Worm (Caenorhabditis elegans) whole organism, young adult: Measurements from ENCODE around the gene sng-1.

Source experiments
- B0035.1 ChIP-seq: sonication (generic microtip); optimal IDR thresholded peaks from 2 replicates; lab custom pipeline; 2016; ENCODE audit warnings: missing genetic modification characterization, mild to moderate bottlenecking, missing compliant biosample characterization, missing genotype, missing genetic modification reagents
- B0261.1 ChIP-seq: sonication (generic microtip); optimal IDR thresholded peaks from 2 replicates; lab custom pipeline; 2016; ENCODE audit warnings: mild to moderate bottlenecking, missing genetic modification characterization, moderate library complexity, missing compliant biosample characterization
- C06A6.2 ChIP-seq: fragments of 200-800 bp; sonication (Bioruptor generic); conservative IDR thresholded peaks from 2 replicates; pipeline ENCODE4 v1.3.6; 2022; ENCODE audit warnings: missing genetic modification characterization, missing compliant biosample characterization
- C17E4.6 ChIP-seq: fragments of 200-800 bp; sonication (Bioruptor generic); IDR thresholded peaks from 2 replicates; pipeline ENCODE4 v1.3.6; 2022; ENCODE audit warnings: missing genetic modification reagents, missing genetic modification characterization, missing compliant biosample characterization
- F10E7.11 ChIP-seq: sonication (generic microtip); optimal IDR thresholded peaks from 2 replicates; lab custom pipeline; 2017; ENCODE audit warnings: mild to moderate bottlenecking, missing genetic modification characterization, moderate library complexity, missing compliant biosample characterization
- F22D6.2 ChIP-seq: sonication (generic microtip); optimal IDR thresholded peaks from 2 replicates; lab custom pipeline; 2016; ENCODE audit warnings: mild to moderate bottlenecking, missing genetic modification characterization, missing compliant biosample characterization
- F33H1.4 ChIP-seq: fragments of 200-800 bp; sonication (Bioruptor generic); IDR thresholded peaks from 2 replicates; pipeline ENCODE4 v1.3.6; 2022; ENCODE audit warnings: missing genetic modification reagents, missing genetic modification characterization, missing compliant biosample characterization
- F37B4.10 ChIP-seq: fragments of 200-800 bp; sonication (Bioruptor generic); IDR thresholded peaks from 2 replicates; pipeline ENCODE4 v1.3.6; 2022; ENCODE audit warnings: missing genetic modification characterization, missing compliant biosample characterization
- F39B2.1 ChIP-seq: fragments of 200-800 bp; sonication (Bioruptor generic); IDR thresholded peaks from 2 replicates; pipeline ENCODE4 v1.3.6; 2022; ENCODE audit warnings: missing genetic modification reagents, missing genetic modification characterization, missing compliant biosample characterization
- F55B11.4 ChIP-seq: sonication (generic microtip); optimal IDR thresholded peaks from 2 replicates; lab custom pipeline; 2016; ENCODE audit warnings: missing compliant biosample characterization, missing genetic modification characterization, borderline replicate concordance; ENCODE audit not compliant: insufficient read depth
- F57C9.4 ChIP-seq: sonication (generic microtip); optimal IDR thresholded peaks from 2 replicates; lab custom pipeline; 2017; ENCODE audit warnings: mild to moderate bottlenecking, missing genetic modification characterization, missing compliant biosample characterization
- K11D2.4 ChIP-seq: fragments of 200-800 bp; sonication (Bioruptor generic); IDR thresholded peaks from 2 replicates; pipeline ENCODE4 v1.3.6; 2022; ENCODE audit warnings: missing genetic modification reagents, missing genetic modification characterization, missing compliant biosample characterization
- T07F8.4 ChIP-seq: sonication (generic microtip); optimal IDR thresholded peaks from 2 replicates; lab custom pipeline; 2016; ENCODE audit warnings: mild to moderate bottlenecking, missing genetic modification characterization, moderate library complexity, missing compliant biosample characterization
- Y95B8A.8 ChIP-seq: fragments of 200-800 bp; sonication (Bioruptor generic); IDR thresholded peaks from 2 replicates; pipeline ENCODE4 v1.3.6; 2022; ENCODE audit warnings: missing genetic modification reagents, missing genetic modification characterization, missing compliant biosample characterization
- ZK185.1 ChIP-seq: sonication (generic microtip); optimal IDR thresholded peaks from 2 replicates; lab custom pipeline; 2016; ENCODE audit warnings: mild to moderate bottlenecking, missing genetic modification characterization, missing compliant biosample characterization; ENCODE audit not compliant: poor library complexity, severe bottlenecking
- aptf-2 ChIP-seq: fragments of 200-800 bp; sonication (Bioruptor generic); conservative IDR thresholded peaks from 2 replicates; pipeline ENCODE4 v1.3.6; 2022; ENCODE audit warnings: missing genetic modification reagents, missing genetic modification characterization, missing compliant biosample characterization
- atf-7 ChIP-seq: sonication (generic microtip); optimal IDR thresholded peaks from 2 replicates; lab custom pipeline; 2017; ENCODE audit warnings: mild to moderate bottlenecking, missing genetic modification characterization, missing compliant biosample characterization
- athp-1 ChIP-seq: sonication (generic microtip); optimal IDR thresholded peaks from 2 replicates; lab custom pipeline; 2017; ENCODE audit warnings: mild to moderate bottlenecking, missing genetic modification characterization, missing compliant biosample characterization
- ccch-3 ChIP-seq: fragments of 200-800 bp; sonication (Bioruptor generic); optimal IDR thresholded peaks from 2 replicates; lab custom pipeline; 2018; ENCODE audit warnings: mild to moderate bottlenecking, missing genetic modification characterization, missing compliant biosample characterization
- cebp-2 ChIP-seq: fragments of 200-800 bp; sonication (Bioruptor generic); IDR thresholded peaks from 2 replicates; pipeline ENCODE4 v1.3.6; 2022; ENCODE audit warnings: missing genetic modification characterization, missing compliant biosample characterization
- ceh-58 ChIP-seq: fragments of 200-800 bp; sonication (Bioruptor generic); IDR thresholded peaks from 2 replicates; pipeline ENCODE4 v1.3.6; 2022; ENCODE audit warnings: missing genetic modification characterization, missing compliant biosample characterization
- efl-1 ChIP-seq: fragments of 150-350 bp; optimal IDR thresholded peaks from 2 replicates; lab custom pipeline; 2014; ENCODE audit warnings: missing biosample characterization, missing genetic modification reagents, missing genetic modification characterization
- ekl-4 ChIP-seq: fragments of 200-800 bp; sonication (Bioruptor generic); IDR thresholded peaks from 2 replicates; pipeline ENCODE4 v1.3.6; 2022; ENCODE audit warnings: missing genetic modification reagents, missing genetic modification characterization, missing compliant biosample characterization
- ets-4 ChIP-seq: fragments of 200-800 bp; sonication (Bioruptor generic); optimal IDR thresholded peaks from 2 replicates; lab custom pipeline; 2018; ENCODE audit warnings: mild to moderate bottlenecking, missing genetic modification characterization, missing compliant biosample characterization
- fkh-3 ChIP-seq: sonication (generic microtip); optimal IDR thresholded peaks from 2 replicates; lab custom pipeline; 2016; ENCODE audit warnings: mild to moderate bottlenecking, missing genetic modification characterization, missing compliant biosample characterization
- gei-17 ChIP-seq: fragments of 200-800 bp; sonication (Bioruptor generic); optimal IDR thresholded peaks from 2 replicates; lab custom pipeline; 2018; ENCODE audit warnings: mild to moderate bottlenecking, missing genetic modification characterization, missing compliant biosample characterization
- hmg-1.2 ChIP-seq: fragments of 200-800 bp; sonication (Bioruptor generic); IDR thresholded peaks from 2 replicates; pipeline ENCODE4 v1.3.6; 2022; ENCODE audit warnings: missing genetic modification reagents, missing genetic modification characterization, missing compliant biosample characterization
- hsf-1 ChIP-seq: fragments of 200-800 bp; sonication (Bioruptor generic); IDR thresholded peaks from 2 replicates; pipeline ENCODE4 v1.3.6; 2022; ENCODE audit warnings: missing genetic modification reagents, missing genetic modification characterization, missing compliant biosample characterization
- lag-1 ChIP-seq: fragments of 200-800 bp; sonication (Bioruptor generic); IDR thresholded peaks from 2 replicates; pipeline ENCODE4 v1.3.6; 2022; ENCODE audit warnings: missing genetic modification reagents, missing genetic modification characterization, missing compliant biosample characterization
- lin-26 ChIP-seq: fragments of 200-800 bp; sonication (Bioruptor generic); IDR thresholded peaks from 2 replicates; pipeline ENCODE4 v1.3.6; 2022; ENCODE audit warnings: missing genetic modification reagents, missing genetic modification characterization, missing compliant biosample characterization
- lsl-1 ChIP-seq: fragments of 200-800 bp; sonication (Bioruptor generic); optimal IDR thresholded peaks from 2 replicates; lab custom pipeline; 2018; ENCODE audit warnings: mild to moderate bottlenecking, missing genetic modification characterization, moderate library complexity, missing compliant biosample characterization
- madf-10 ChIP-seq: sonication (generic microtip); optimal IDR thresholded peaks from 2 replicates; lab custom pipeline; 2016; ENCODE audit warnings: mild to moderate bottlenecking, missing genetic modification characterization, missing compliant biosample characterization
- madf-3 ChIP-seq: fragments of 200-800 bp; sonication (Bioruptor generic); IDR thresholded peaks from 2 replicates; pipeline ENCODE4 v1.3.6; 2022; ENCODE audit warnings: missing genetic modification reagents, missing genetic modification characterization, missing compliant biosample characterization
- madf-8 ChIP-seq: fragments of 200-800 bp; sonication (Bioruptor generic); conservative IDR thresholded peaks from 2 replicates; pipeline ENCODE4 v1.3.6; 2022; ENCODE audit warnings: missing genetic modification reagents, missing genetic modification characterization, missing compliant biosample characterization
- nfyb-1 ChIP-seq: fragments of 200-800 bp; sonication (Bioruptor generic); IDR thresholded peaks from 2 replicates; pipeline ENCODE4 v1.3.6; 2022; ENCODE audit warnings: missing genetic modification reagents, missing genetic modification characterization, missing compliant biosample characterization
- nhr-80 ChIP-seq: sonication (generic microtip); optimal IDR thresholded peaks from 2 replicates; lab custom pipeline; 2016; ENCODE audit warnings: missing genetic modification characterization, missing compliant biosample characterization
- nhr-90 ChIP-seq: sonication (generic microtip); optimal IDR thresholded peaks from 2 replicates; lab custom pipeline; 2016; ENCODE audit warnings: missing genotype, mild to moderate bottlenecking, missing genetic modification characterization, missing compliant biosample characterization
- pbrm-1 ChIP-seq: fragments of 200-800 bp; sonication (Bioruptor generic); IDR thresholded peaks from 2 replicates; pipeline ENCODE4 v1.3.6; 2022; ENCODE audit warnings: missing genetic modification reagents, missing genetic modification characterization, missing compliant biosample characterization
- rcor-1 ChIP-seq: fragments of 200-800 bp; sonication (Bioruptor generic); IDR thresholded peaks from 2 replicates; pipeline ENCODE4 v1.3.6; 2022; ENCODE audit warnings: missing genetic modification reagents, missing genetic modification characterization, missing compliant biosample characterization
- rpc-1 ChIP-seq, 2 experiments: fragments of 150-350 bp in 1 of 2; sonication (generic microtip) in 1 of 2; optimal IDR thresholded peaks; 2 replicates each; lab custom pipeline; 2014 to 2018; ENCODE audit warnings: missing biosample characterization in 1 of 2, missing genetic modification characterization in 1 of 2, missing genetic modification reagents in 1 of 2, missing genotype in 1 of 2
- sea-2 ChIP-seq: fragments of 200-800 bp; sonication (Bioruptor generic); IDR thresholded peaks from 2 replicates; pipeline ENCODE4 v1.3.6; 2022; ENCODE audit warnings: missing genetic modification characterization, missing compliant biosample characterization
- snpc-4 ChIP-seq, 5 experiments: fragments of 150-350 bp in 1 of 5; sonication (generic microtip) in 4 of 5; optimal IDR thresholded peaks; 2 replicates each; lab custom pipeline; 2014 to 2018; ENCODE audit warnings: missing genetic modification characterization in 5 of 5, missing biosample characterization in 3 of 5, antibody characterized with exemption in 2 of 5, mild to moderate bottlenecking in 2 of 5, missing compliant biosample characterization in 2 of 5, missing genotype in 2 of 5, moderate library complexity in 2 of 5, missing genetic modification reagents in 1 of 5
- somi-1 ChIP-seq: fragments of 200-800 bp; sonication (Bioruptor generic); optimal IDR thresholded peaks from 2 replicates; lab custom pipeline; 2018; ENCODE audit warnings: mild to moderate bottlenecking, missing genetic modification characterization, missing compliant biosample characterization
- tbp1 ChIP-seq: fragments of 200-800 bp; sonication (Bioruptor generic); optimal IDR thresholded peaks from 2 replicates; lab custom pipeline; 2018; ENCODE audit warnings: mild to moderate bottlenecking, missing genetic modification characterization, missing compliant biosample characterization
- tbx-9 ChIP-seq: sonication (generic microtip); optimal IDR thresholded peaks from 2 replicates; lab custom pipeline; 2016; ENCODE audit warnings: borderline replicate concordance, missing genetic modification characterization, inconsistent platforms, missing compliant biosample characterization
- unc-130 ChIP-seq: sonication (generic microtip); optimal IDR thresholded peaks from 2 replicates; lab custom pipeline; 2016; ENCODE audit warnings: missing genetic modification reagents, missing genetic modification characterization, missing compliant biosample characterization
- zim-3 ChIP-seq: sonication (generic microtip); optimal IDR thresholded peaks from 2 replicates; lab custom pipeline; 2017; ENCODE audit warnings: mild to moderate bottlenecking, missing genetic modification characterization, moderate library complexity, missing compliant biosample characterization
- ztf-18 ChIP-seq: sonication (generic microtip); optimal IDR thresholded peaks from 2 replicates; lab custom pipeline; 2016; ENCODE audit warnings: missing genotype, mild to moderate bottlenecking, missing genetic modification characterization, missing compliant biosample characterization
- ztf-28 ChIP-seq: fragments of 200-800 bp; sonication (Bioruptor generic); IDR thresholded peaks from 2 replicates; pipeline ENCODE4 v1.3.6; 2022; ENCODE audit warnings: missing genetic modification reagents, missing genetic modification characterization, missing compliant biosample characterization

sng-1 gene

ce11 chrX:7323604-7324003, 3.8 kb upstream of the sng-1 start (continued):
- TF ChIP-seq snpc-4 (GFP tag; optimal IDR thresholded peaks at IDR 0.05; lab: Kevin White, UChicago), result peak; percentile 77
- TF ChIP-seq snpc-4 (tag; optimal IDR thresholded peaks at IDR 0.05; lab: Kevin White, UChicago), result peak in 3 of 4 experiments; percentile 62 to 80 (median 79)
- TF ChIP-seq hsf-1 (GFP tag; lab: Robert Waterston, UW), result no peak
- TF ChIP-seq somi-1 (GFP tag; lab: Kevin White, UChicago), result peak; percentile 14
- no peak for TF ChIP-seq gei-17 (GFP tag; lab: Kevin White, UChicago)
- no peak for TF ChIP-seq ceh-58 (GFP tag; lab: Robert Waterston, UW)
- TF ChIP-seq F22D6.2 (tag; lab: Kevin White, UChicago), result no peak
- peak; percentile 37; the same call in 1 of the 2 replicates for TF ChIP-seq ekl-4
- no peak for TF ChIP-seq aptf-2 (GFP tag; lab: Robert Waterston, UW)
- TF ChIP-seq rcor-1 (GFP tag; lab: Robert Waterston, UW), result peak; percentile 60
- TF ChIP-seq F33H1.4 (GFP tag; lab: Robert Waterston, UW), result no peak
- TF ChIP-seq hmg-1.2 (GFP tag; lab: Robert Waterston, UW), result peak; percentile 71
- TF ChIP-seq F55B11.4 (tag; lab: Kevin White, UChicago), result no peak
- TF ChIP-seq ztf-18 (tag; lab: Kevin White, UChicago), result peak; percentile 61
- peak; percentile 4 for TF ChIP-seq T07F8.4 (tag; lab: Kevin White, UChicago)
- TF ChIP-seq F39B2.1 (GFP tag; lab: Robert Waterston, UW), result no peak
- no peak for TF ChIP-seq ccch-3 (GFP tag; lab: Kevin White, UChicago)
- no peak for TF ChIP-seq cebp-2 (GFP tag; lab: Robert Waterston, UW)
- TF ChIP-seq ets-4 (GFP tag; lab: Kevin White, UChicago), result peak; percentile 18
- TF ChIP-seq lsl-1 (GFP tag; lab: Kevin White, UChicago), result no peak
- TF ChIP-seq B0035.1 (tag; lab: Kevin White, UChicago), result peak; percentile 29
- TF ChIP-seq madf-3 (GFP tag; lab: Robert Waterston, UW), result 0 out of 2 replicates have a peak, but pooled peaks have one; percentile 63
- peak; percentile 14 for TF ChIP-seq fkh-3 (tag; lab: Kevin White, UChicago)
- TF ChIP-seq nhr-80 (tag; lab: Kevin White, UChicago), result peak; percentile 45
- TF ChIP-seq B0261.1 (tag; lab: Kevin White, UChicago), result peak; percentile 88
- TF ChIP-seq nfyb-1, result peak; percentile 75
- peak; percentile 60 for TF ChIP-seq athp-1 (tag; lab: Kevin White, UChicago)
- TF ChIP-seq tbp1 (GFP tag; lab: Kevin White, UChicago), result peak; percentile 93
- TF ChIP-seq ztf-28 (GFP tag; lab: Robert Waterston, UW), result no peak
- no peak for TF ChIP-seq K11D2.4 (GFP tag; lab: Robert Waterston, UW)
- TF ChIP-seq tbx-9 (tag; lab: Kevin White, UChicago), result no peak
- TF ChIP-seq lin-26 (GFP tag; lab: Robert Waterston, UW), result peak; percentile 88
- no peak for TF ChIP-seq unc-130 (GFP tag; lab: Kevin White, UChicago)
- TF ChIP-seq zim-3 (tag; lab: Kevin White, UChicago), result peak; percentile 6
- TF ChIP-seq rpc-1 (optimal IDR thresholded peaks at IDR 0.05; lab: Kevin White, UChicago), result peak; percentile 87
- TF ChIP-seq rpc-1 (tag; optimal IDR thresholded peaks at IDR 0.05; lab: Kevin White, UChicago), result peak; percentile 88
- TF ChIP-seq C17E4.6 (GFP tag; lab: Robert Waterston, UW), result no peak
- no peak for TF ChIP-seq madf-8 (GFP tag; lab: Robert Waterston, UW)
- no peak for TF ChIP-seq lag-1
- peak; percentile 50 for TF ChIP-seq madf-10 (tag; lab: Kevin White, UChicago)
- TF ChIP-seq efl-1, result no peak
- no peak for TF ChIP-seq sea-2
- TF ChIP-seq atf-7 (tag; lab: Kevin White, UChicago), result peak; percentile 40
- TF ChIP-seq ZK185.1, result peak; percentile 32
- TF ChIP-seq nhr-90 (tag; lab: Kevin White, UChicago), result peak; percentile 81
- TF ChIP-seq F10E7.11 (tag; lab: Kevin White, UChicago), result no peak
- TF ChIP-seq Y95B8A.8 (GFP tag; lab: Robert Waterston, UW), result no peak
- TF ChIP-seq pbrm-1 (GFP tag; lab: Robert Waterston, UW), result peak; percentile 78
- no peak for TF ChIP-seq C06A6.2 (GFP tag; lab: Robert Waterston, UW)
- TF ChIP-seq F37B4.10, result no peak
- TF ChIP-seq F57C9.4 (tag; lab: Kevin White, UChicago), result no peak
